Fruit fly (Drosophila melanogaster) whole organism, prepupa: ENCODE data around the gene GluRIIA.
A peak's percentile ranks its signal among the peaks of the same experiment; 100 is the strongest.

Source experiments
- Blimp-1 ChIP-seq: fragments of 200-800 bp; sonication (Bioruptor generic); optimal IDR thresholded peaks from 3 replicates; lab custom pipeline; 2017; ENCODE audit warnings: missing biosample characterization, missing genetic modification characterization, mild to moderate bottlenecking, moderate library complexity, missing genetic modification reagents
- CG10669 ChIP-seq: fragments of 200-800 bp; sonication (Bioruptor generic); optimal IDR thresholded peaks from 3 replicates; lab custom pipeline; 2018; ENCODE audit warnings: missing biosample characterization, mild to moderate bottlenecking, missing genetic modification characterization, moderate library complexity
- CG11294 ChIP-seq: fragments of 200-800 bp; sonication (Bioruptor generic); IDR thresholded peaks from 2 replicates; pipeline ENCODE4 v1.3.6; 2022; ENCODE audit warnings: missing biosample characterization, missing genetic modification characterization
- CG11762 ChIP-seq: fragments of 200-800 bp; sonication (Bioruptor generic); optimal IDR thresholded peaks from 3 replicates; lab custom pipeline; 2016; ENCODE audit warnings: missing biosample characterization, missing genetic modification characterization; ENCODE audit not compliant: insufficient read depth
- CG11902 ChIP-seq: fragments of 200-800 bp; sonication (Bioruptor generic); optimal IDR thresholded peaks from 3 replicates; lab custom pipeline; 2016; ENCODE audit warnings: missing biosample characterization, missing genetic modification characterization
- CG3032 ChIP-seq: fragments of 200-800 bp; optimal IDR thresholded peaks from 2 replicates; lab custom pipeline; 2019; ENCODE audit warnings: missing biosample characterization, mild to moderate bottlenecking, missing genetic modification characterization, moderate library complexity
- CG32006 ChIP-seq: fragments of 200-800 bp; sonication (Bioruptor generic); optimal IDR thresholded peaks from 3 replicates; lab custom pipeline; 2017; ENCODE audit warnings: missing biosample characterization, mild to moderate bottlenecking, missing genetic modification characterization
- CG3919 ChIP-seq: fragments of 200-800 bp; sonication (Bioruptor generic); optimal IDR thresholded peaks from 3 replicates; lab custom pipeline; 2016; ENCODE audit warnings: missing biosample characterization, missing genetic modification characterization
- CG4318 ChIP-seq: fragments of 200-800 bp; sonication (Bioruptor generic); optimal IDR thresholded peaks from 3 replicates; lab custom pipeline; 2017; ENCODE audit warnings: missing biosample characterization, mild to moderate bottlenecking, missing genetic modification characterization
- CG6163 ChIP-seq: fragments of 200-800 bp; sonication (Bioruptor generic); IDR thresholded peaks from 3 replicates; pipeline ENCODE4 v1.3.6; 2022; ENCODE audit warnings: missing biosample characterization, missing genetic modification characterization
- CG6808 ChIP-seq: fragments of 200-800 bp; sonication (Bioruptor generic); optimal IDR thresholded peaks from 3 replicates; lab custom pipeline; 2017; ENCODE audit warnings: missing biosample characterization, missing genetic modification characterization, mild to moderate bottlenecking, moderate library complexity, missing genetic modification reagents
- CG6854 ChIP-seq: fragments of 200-800 bp; sonication (Bioruptor generic); optimal IDR thresholded peaks from 2 replicates; lab custom pipeline; 2017; ENCODE audit warnings: missing biosample characterization, mild to moderate bottlenecking, missing genetic modification characterization
- CG7368 ChIP-seq: fragments of 200-800 bp; sonication (Bioruptor generic); optimal IDR thresholded peaks from 3 replicates; lab custom pipeline; 2016; ENCODE audit warnings: missing biosample characterization, missing genetic modification characterization
- CG8119 ChIP-seq: fragments of 200-800 bp; sonication (Bioruptor generic); IDR thresholded peaks from 3 replicates; pipeline ENCODE4 v1.3.6; 2022; ENCODE audit warnings: missing biosample characterization, missing genetic modification characterization
- CG8632 ChIP-seq: fragments of 200-800 bp; sonication (Bioruptor generic); optimal IDR thresholded peaks from 3 replicates; lab custom pipeline; 2016; ENCODE audit warnings: missing biosample characterization, missing genetic modification characterization
- CG9139 ChIP-seq: fragments of 200-800 bp; sonication (Bioruptor generic); optimal IDR thresholded peaks from 3 replicates; lab custom pipeline; 2017; ENCODE audit warnings: missing biosample characterization, mild to moderate bottlenecking, missing genetic modification characterization
- Eip75B ChIP-seq: fragments of 200-800 bp; sonication (Bioruptor generic); optimal IDR thresholded peaks from 3 replicates; lab custom pipeline; 2016; ENCODE audit warnings: missing biosample characterization, missing genetic modification characterization
- Eip78C ChIP-seq: fragments of 200-800 bp; sonication (Bioruptor generic); peaks from one replicate; lab custom pipeline; 2016; ENCODE audit warnings: missing biosample characterization, missing genetic modification characterization
- Ets21C ChIP-seq: fragments of 200-800 bp; sonication (Bioruptor generic); optimal IDR thresholded peaks from 3 replicates; lab custom pipeline; 2016; ENCODE audit warnings: missing biosample characterization, missing genetic modification characterization
- Ets96B ChIP-seq: fragments of 200-800 bp; optimal IDR thresholded peaks from 2 replicates; lab custom pipeline; 2019; ENCODE audit warnings: missing biosample characterization, mild to moderate bottlenecking, missing genetic modification characterization, moderate library complexity
- Gug ChIP-seq: fragments of 200-800 bp; sonication (Bioruptor generic); IDR thresholded peaks from 2 replicates; pipeline ENCODE4 v1.3.6; 2022; ENCODE audit warnings: missing biosample characterization, missing genetic modification characterization
- Hr39 ChIP-seq: fragments of 200-800 bp; sonication (Bioruptor generic); optimal IDR thresholded peaks from 2 replicates; lab custom pipeline; 2016; ENCODE audit warnings: missing biosample characterization, missing genetic modification characterization
- Hr4 ChIP-seq: fragments of 200-800 bp; sonication (Bioruptor generic); optimal IDR thresholded peaks from 3 replicates; lab custom pipeline; 2016; ENCODE audit warnings: missing biosample characterization, missing genetic modification characterization
- Lpt ChIP-seq: fragments of 200-800 bp; sonication (Bioruptor generic); optimal IDR thresholded peaks from 3 replicates; lab custom pipeline; 2016; ENCODE audit warnings: missing biosample characterization, missing genetic modification characterization
- Smox ChIP-seq: fragments of 200-800 bp; sonication (Bioruptor generic); optimal IDR thresholded peaks from 3 replicates; lab custom pipeline; 2016; ENCODE audit warnings: missing biosample characterization, missing genetic modification characterization
- Sox102F ChIP-seq: fragments of 200-800 bp; sonication (Bioruptor generic); optimal IDR thresholded peaks from 2 replicates; lab custom pipeline; 2016; ENCODE audit warnings: missing biosample characterization, mild to moderate bottlenecking, missing genetic modification characterization
- Sox14 ChIP-seq: fragments of 200-800 bp; sonication (Bioruptor generic); optimal IDR thresholded peaks from 3 replicates; lab custom pipeline; 2016; ENCODE audit warnings: missing biosample characterization, missing genetic modification characterization
- Sox15 ChIP-seq: fragments of 200-800 bp; sonication (Bioruptor generic); optimal IDR thresholded peaks from 3 replicates; lab custom pipeline; 2016; ENCODE audit warnings: missing biosample characterization, missing genetic modification characterization
- cyc ChIP-seq: fragments of 200-800 bp; sonication (Bioruptor generic); optimal IDR thresholded peaks from 3 replicates; lab custom pipeline; 2016; ENCODE audit warnings: missing biosample characterization, missing genetic modification characterization
- dsx ChIP-seq: fragments of 200-800 bp; optimal IDR thresholded peaks from 3 replicates; lab custom pipeline; 2019; ENCODE audit warnings: missing biosample characterization, mild to moderate bottlenecking, missing genetic modification characterization, moderate library complexity; ENCODE audit not compliant: poor library complexity, severe bottlenecking
- eg ChIP-seq: fragments of 200-800 bp; sonication (Bioruptor generic); IDR thresholded peaks from 3 replicates; pipeline ENCODE4 v1.3.6; 2022; ENCODE audit warnings: missing biosample characterization, missing genetic modification characterization
- esn ChIP-seq: fragments of 200-800 bp; sonication (Bioruptor generic); optimal IDR thresholded peaks from 2 replicates; lab custom pipeline; 2016; ENCODE audit warnings: missing biosample characterization, mild to moderate bottlenecking, missing genetic modification characterization, moderate library complexity
- fd59A ChIP-seq: fragments of 200-800 bp; sonication (Bioruptor generic); optimal IDR thresholded peaks from 2 replicates; lab custom pipeline; 2017; ENCODE audit warnings: missing biosample characterization, mild to moderate bottlenecking, missing genetic modification characterization, missing genetic modification reagents
- lz ChIP-seq: fragments of 200-800 bp; sonication (Bioruptor generic); optimal IDR thresholded peaks from 3 replicates; lab custom pipeline; 2016; ENCODE audit warnings: missing biosample characterization, missing genetic modification characterization
- pdm3 ChIP-seq: fragments of 200-800 bp; sonication (Bioruptor generic); optimal IDR thresholded peaks from 3 replicates; lab custom pipeline; 2016; ENCODE audit warnings: missing biosample characterization, missing genetic modification characterization
- spab ChIP-seq: fragments of 200-800 bp; sonication (Bioruptor generic); optimal IDR thresholded peaks from 2 replicates; lab custom pipeline; 2017; ENCODE audit warnings: missing biosample characterization, mild to moderate bottlenecking, missing genetic modification characterization, missing genetic modification reagents
- svp ChIP-seq: fragments of 200-800 bp; sonication (Bioruptor generic); peaks from one replicate; lab custom pipeline; 2016; ENCODE audit warnings: missing biosample characterization, missing genetic modification characterization
- topi ChIP-seq: fragments of 200-800 bp; sonication (Bioruptor generic); optimal IDR thresholded peaks from 3 replicates; lab custom pipeline; 2016; ENCODE audit warnings: missing biosample characterization, missing genetic modification characterization

Gene GluRIIA

DNA sequence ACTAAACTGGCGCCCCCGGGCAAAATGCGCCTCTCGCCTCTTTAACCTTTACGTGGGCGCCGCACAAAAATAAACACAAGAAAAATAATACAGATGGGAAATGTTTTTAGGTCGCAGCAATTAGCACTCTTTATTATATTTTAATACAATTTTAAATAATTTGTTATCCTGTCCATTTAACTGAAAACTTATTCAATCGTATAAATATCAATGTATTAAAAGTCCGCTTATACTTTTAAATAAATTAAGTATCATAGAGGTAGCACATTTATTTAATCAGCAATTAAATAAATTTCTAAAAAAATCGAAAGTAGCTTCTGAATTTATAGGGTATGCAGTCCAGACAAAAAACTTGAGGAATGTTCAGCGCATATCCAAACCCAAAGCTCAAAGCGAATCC is 47.8 kb upstream of the GluRIIA start (continued):
- no peak for TF ChIP-seq CG6808 (GFP tag; lab: Kevin White, UChicago)
- TF ChIP-seq Eip75B: no peak
- no peak for TF ChIP-seq Sox15 (GFP tag; lab: Kevin White, UChicago)
- no peak for TF ChIP-seq fd59A
- TF ChIP-seq Sox14 (GFP tag; lab: Kevin White, UChicago): no peak
- no peak for TF ChIP-seq CG11294 (GFP tag; lab: Robert Waterston, UW)
- no peak for TF ChIP-seq CG4318 (GFP tag; lab: Kevin White, UChicago)
- TF ChIP-seq CG3919 (GFP tag; lab: Kevin White, UChicago): no peak
- no peak for TF ChIP-seq Blimp-1
- TF ChIP-seq CG6854 (GFP tag; lab: Kevin White, UChicago): no peak
- no peak for TF ChIP-seq CG32006 (GFP tag; lab: Kevin White, UChicago)
- no peak for TF ChIP-seq pdm3 (GFP tag; lab: Kevin White, UChicago)
- TF ChIP-seq, all 60 proteins: peak for 8

DNA sequence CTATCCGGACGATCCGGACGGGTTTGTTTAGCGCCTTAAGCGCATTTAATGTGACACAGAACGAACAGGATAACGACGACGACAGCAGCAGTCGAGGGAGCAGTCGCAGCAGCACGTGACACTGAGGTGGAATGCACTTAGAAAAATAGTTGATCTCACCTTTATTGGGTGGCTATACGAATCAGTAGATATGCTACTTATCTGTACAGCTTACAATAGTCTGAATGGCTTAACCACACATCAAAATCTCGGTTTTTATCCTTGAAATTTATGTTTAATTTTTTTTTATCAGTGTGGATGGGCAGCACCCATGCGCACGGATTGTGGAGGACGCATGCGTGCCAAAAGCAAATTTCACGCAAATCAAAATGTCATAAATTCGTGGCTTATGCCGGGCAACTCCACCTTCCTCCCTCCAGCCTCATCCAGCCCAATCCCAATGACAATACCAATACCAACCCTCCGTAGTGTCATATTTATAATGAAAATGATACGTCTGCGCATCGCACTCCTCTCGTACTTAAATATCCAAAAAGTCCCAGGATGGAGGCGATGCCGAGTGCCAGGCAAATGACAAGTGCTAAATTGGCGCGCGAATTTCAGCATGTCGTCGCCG is 46.9 kb upstream of the GluRIIA start:
- TF ChIP-seq CG11762 (GFP tag; lab: Kevin White, UChicago): no peak
- TF ChIP-seq lz (GFP tag; lab: Kevin White, UChicago): peak; percentile 27
- peak; percentile 47; the same call in 1 of the 3 replicates for TF ChIP-seq CG6163 (GFP tag; lab: Robert Waterston, UW)
- TF ChIP-seq esn (GFP tag; lab: Kevin White, UChicago): peak; percentile 20
- TF ChIP-seq Hr4 (GFP tag; lab: Kevin White, UChicago): no peak
- TF ChIP-seq CG6808 (GFP tag; lab: Kevin White, UChicago): peak; percentile 25
- peak; percentile 28 for TF ChIP-seq CG10669
- TF ChIP-seq CG8632 (GFP tag; lab: Kevin White, UChicago): no peak
- TF ChIP-seq svp (GFP tag; lab: Kevin White, UChicago): peak; percentile 78
- no peak for TF ChIP-seq pdm3 (GFP tag; lab: Kevin White, UChicago)
- peak; percentile 4 for TF ChIP-seq dsx
- no peak for TF ChIP-seq Sox14 (GFP tag; lab: Kevin White, UChicago)
- TF ChIP-seq Smox (GFP tag; lab: Kevin White, UChicago): peak; percentile 12
- TF ChIP-seq spab: peak; percentile 1
- TF ChIP-seq Eip78C (GFP tag; lab: Kevin White, UChicago): peak; percentile 70
- peak; percentile 7 for TF ChIP-seq CG7368 (GFP tag; lab: Kevin White, UChicago)
- TF ChIP-seq Lpt (GFP tag; lab: Kevin White, UChicago): no peak
- TF ChIP-seq CG9139 (GFP tag; lab: Kevin White, UChicago): no peak
- peak; percentile 10 for TF ChIP-seq Hr39
- no peak for TF ChIP-seq CG11294 (GFP tag; lab: Robert Waterston, UW)
- TF ChIP-seq Ets96B: peak; percentile 39
- TF ChIP-seq Ets21C (GFP tag; lab: Kevin White, UChicago): no peak
- no peak for TF ChIP-seq CG8119
- TF ChIP-seq CG3032 (tag; lab: Kevin White, UChicago): no peak
- TF ChIP-seq cyc: peak; percentile 11
- peak; percentile 16 for TF ChIP-seq fd59A
- no peak for TF ChIP-seq topi (GFP tag; lab: Kevin White, UChicago)
- no peak for TF ChIP-seq CG11902 (GFP tag; lab: Kevin White, UChicago)
- peak; percentile 66 for TF ChIP-seq Eip75B
- no peak for TF ChIP-seq Gug (GFP tag; lab: Robert Waterston, UW)
- TF ChIP-seq, all 60 proteins: peak for 16

DNA sequence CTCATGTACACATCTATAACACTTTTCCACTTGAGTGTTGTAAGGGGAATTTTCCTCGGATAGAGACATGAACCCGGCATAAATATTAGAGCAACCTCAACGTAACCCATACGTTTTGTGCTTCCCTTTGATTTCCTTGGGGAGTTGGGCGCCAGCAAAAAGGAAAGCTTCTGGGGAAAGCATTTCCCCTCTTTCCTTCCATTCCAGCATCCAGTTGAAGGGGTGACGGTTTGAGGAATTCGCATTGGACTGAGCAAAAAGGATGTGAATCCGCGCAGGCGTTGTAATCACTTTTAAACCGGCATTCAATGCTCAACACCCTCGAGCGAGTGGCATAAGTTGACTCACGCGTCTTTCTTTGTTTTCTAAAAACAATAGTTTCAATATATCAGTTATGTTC is 39.9 kb upstream of the GluRIIA start:
- no peak for TF ChIP-seq CG10669
- no peak for TF ChIP-seq CG11294 (GFP tag; lab: Robert Waterston, UW)
- TF ChIP-seq eg (GFP tag; lab: Robert Waterston, UW): no peak
- TF ChIP-seq Ets96B: no peak
- TF ChIP-seq Eip75B: no peak
- no peak for TF ChIP-seq Sox102F
